Worm (Caenorhabditis elegans) whole organism, young adult: ENCODE results near the gene srh-216.

Experiments
- B0261.1 ChIP-seq: sonication (generic microtip); optimal IDR thresholded peaks from 2 replicates; lab custom pipeline; 2016; ENCODE audit warnings: mild to moderate bottlenecking, missing genetic modification characterization, moderate library complexity, missing compliant biosample characterization
- F10E7.11 ChIP-seq: sonication (generic microtip); optimal IDR thresholded peaks from 2 replicates; lab custom pipeline; 2017; ENCODE audit warnings: mild to moderate bottlenecking, missing genetic modification characterization, moderate library complexity, missing compliant biosample characterization
- F23B12.7 ChIP-seq: sonication (generic microtip); optimal IDR thresholded peaks from 2 replicates; lab custom pipeline; 2017; ENCODE audit warnings: missing genetic modification characterization, mild to moderate bottlenecking, missing compliant biosample characterization, antibody characterized with exemption, moderate library complexity; ENCODE audit not compliant: insufficient read depth
- F49E8.2 ChIP-seq: sonication (generic microtip); optimal IDR thresholded peaks from 3 replicates; lab custom pipeline; 2017; ENCODE audit warnings: missing genetic modification characterization, mild to moderate bottlenecking, missing compliant biosample characterization, antibody characterized with exemption, moderate library complexity; ENCODE audit not compliant: insufficient read depth
- F57C9.4 ChIP-seq: sonication (generic microtip); optimal IDR thresholded peaks from 2 replicates; lab custom pipeline; 2017; ENCODE audit warnings: mild to moderate bottlenecking, missing genetic modification characterization, missing compliant biosample characterization
- T26A5.8 ChIP-seq: sonication (generic microtip); optimal IDR thresholded peaks from 2 replicates; lab custom pipeline; 2016; ENCODE audit warnings: missing genetic modification characterization, missing compliant biosample characterization
- ZK185.1 ChIP-seq: sonication (generic microtip); optimal IDR thresholded peaks from 2 replicates; lab custom pipeline; 2016; ENCODE audit warnings: mild to moderate bottlenecking, missing genetic modification characterization, missing compliant biosample characterization; ENCODE audit not compliant: poor library complexity, severe bottlenecking
- ama-1 ChIP-seq, 3 experiments: fragments of 150-350 bp in 1 of 3; sonication (generic microtip) in 2 of 3; optimal IDR thresholded peaks; 2 replicates each; lab custom pipeline; 2014 to 2018; ENCODE audit warnings: missing biosample characterization in 2 of 3, missing genetic modification characterization in 2 of 3, missing genetic modification reagents in 2 of 3
- athp-1 ChIP-seq: sonication (generic microtip); optimal IDR thresholded peaks from 2 replicates; lab custom pipeline; 2017; ENCODE audit warnings: mild to moderate bottlenecking, missing genetic modification characterization, missing compliant biosample characterization
- attf-3 ChIP-seq: fragments of 200-800 bp; sonication (Bioruptor generic); conservative IDR thresholded peaks from 2 replicates; pipeline ENCODE4 v1.3.6; 2022; ENCODE audit warnings: missing genetic modification reagents, missing genetic modification characterization, missing compliant biosample characterization
- attf-5 ChIP-seq: fragments of 200-800 bp; sonication (Bioruptor generic); optimal IDR thresholded peaks from 2 replicates; lab custom pipeline; 2018; ENCODE audit warnings: mild to moderate bottlenecking, missing genetic modification characterization, missing compliant biosample characterization
- ccch-3 ChIP-seq: fragments of 200-800 bp; sonication (Bioruptor generic); optimal IDR thresholded peaks from 2 replicates; lab custom pipeline; 2018; ENCODE audit warnings: mild to moderate bottlenecking, missing genetic modification characterization, missing compliant biosample characterization
- hsf-1 ChIP-seq: fragments of 200-800 bp; sonication (Bioruptor generic); IDR thresholded peaks from 2 replicates; pipeline ENCODE4 v1.3.6; 2022; ENCODE audit warnings: missing genetic modification reagents, missing genetic modification characterization, missing compliant biosample characterization
- lag-1 ChIP-seq: fragments of 200-800 bp; sonication (Bioruptor generic); IDR thresholded peaks from 2 replicates; pipeline ENCODE4 v1.3.6; 2022; ENCODE audit warnings: missing genetic modification reagents, missing genetic modification characterization, missing compliant biosample characterization
- lin-40 ChIP-seq: sonication (generic microtip); optimal IDR thresholded peaks from 2 replicates; lab custom pipeline; 2016; ENCODE audit warnings: missing genetic modification characterization, mild to moderate bottlenecking, missing compliant biosample characterization, missing genotype, missing genetic modification reagents
- lsl-1 ChIP-seq: fragments of 200-800 bp; sonication (Bioruptor generic); optimal IDR thresholded peaks from 2 replicates; lab custom pipeline; 2018; ENCODE audit warnings: mild to moderate bottlenecking, missing genetic modification characterization, moderate library complexity, missing compliant biosample characterization
- madf-3 ChIP-seq: fragments of 200-800 bp; sonication (Bioruptor generic); IDR thresholded peaks from 2 replicates; pipeline ENCODE4 v1.3.6; 2022; ENCODE audit warnings: missing genetic modification reagents, missing genetic modification characterization, missing compliant biosample characterization
- madf-8 ChIP-seq: fragments of 200-800 bp; sonication (Bioruptor generic); conservative IDR thresholded peaks from 2 replicates; pipeline ENCODE4 v1.3.6; 2022; ENCODE audit warnings: missing genetic modification reagents, missing genetic modification characterization, missing compliant biosample characterization
- mcd-1 ChIP-seq: fragments of 200-800 bp; sonication (Bioruptor generic); IDR thresholded peaks from 2 replicates; pipeline ENCODE4 v1.3.6; 2022; ENCODE audit warnings: missing genetic modification reagents, missing genetic modification characterization, missing compliant biosample characterization
- nhr-179 ChIP-seq: sonication (generic microtip); optimal IDR thresholded peaks from 2 replicates; lab custom pipeline; 2016; ENCODE audit warnings: mild to moderate bottlenecking, missing genetic modification characterization, missing compliant biosample characterization
- nhr-80 ChIP-seq: sonication (generic microtip); optimal IDR thresholded peaks from 2 replicates; lab custom pipeline; 2016; ENCODE audit warnings: missing genetic modification characterization, missing compliant biosample characterization
- nhr-90 ChIP-seq: sonication (generic microtip); optimal IDR thresholded peaks from 2 replicates; lab custom pipeline; 2016; ENCODE audit warnings: missing genotype, mild to moderate bottlenecking, missing genetic modification characterization, missing compliant biosample characterization
- repo-1 ChIP-seq: sonication (generic microtip); optimal IDR thresholded peaks from 2 replicates; lab custom pipeline; 2017; ENCODE audit warnings: mild to moderate bottlenecking, missing genetic modification characterization, missing compliant biosample characterization
- sdz-38 ChIP-seq: sonication (generic microtip); optimal IDR thresholded peaks from 2 replicates; lab custom pipeline; 2016; ENCODE audit warnings: missing genotype, missing genetic modification characterization, missing compliant biosample characterization
- snpc-1.1 ChIP-seq: sonication (generic microtip); optimal IDR thresholded peaks from 2 replicates; lab custom pipeline; 2017; ENCODE audit warnings: missing genetic modification characterization, mild to moderate bottlenecking, missing compliant biosample characterization, antibody characterized with exemption, moderate library complexity, missing genotype, missing genetic modification reagents; ENCODE audit not compliant: insufficient read depth
- snpc-4 ChIP-seq, 5 experiments: fragments of 150-350 bp in 1 of 5; sonication (generic microtip) in 4 of 5; optimal IDR thresholded peaks; 2 replicates each; lab custom pipeline; 2014 to 2018; ENCODE audit warnings: missing genetic modification characterization in 5 of 5, missing biosample characterization in 3 of 5, antibody characterized with exemption in 2 of 5, mild to moderate bottlenecking in 2 of 5, missing compliant biosample characterization in 2 of 5, missing genotype in 2 of 5, moderate library complexity in 2 of 5, missing genetic modification reagents in 1 of 5
- somi-1 ChIP-seq: fragments of 200-800 bp; sonication (Bioruptor generic); optimal IDR thresholded peaks from 2 replicates; lab custom pipeline; 2018; ENCODE audit warnings: mild to moderate bottlenecking, missing genetic modification characterization, missing compliant biosample characterization
- sptf-2 ChIP-seq: fragments of 200-800 bp; sonication (Bioruptor generic); optimal IDR thresholded peaks from 2 replicates; lab custom pipeline; 2018; ENCODE audit warnings: mild to moderate bottlenecking, missing genetic modification characterization, missing compliant biosample characterization
- tbx-9 ChIP-seq: sonication (generic microtip); optimal IDR thresholded peaks from 2 replicates; lab custom pipeline; 2016; ENCODE audit warnings: borderline replicate concordance, missing genetic modification characterization, inconsistent platforms, missing compliant biosample characterization
- unc-130 ChIP-seq: sonication (generic microtip); optimal IDR thresholded peaks from 2 replicates; lab custom pipeline; 2016; ENCODE audit warnings: missing genetic modification reagents, missing genetic modification characterization, missing compliant biosample characterization
- xnd-1 ChIP-seq: sonication (generic microtip); optimal IDR thresholded peaks from 2 replicates; lab custom pipeline; 2016; ENCODE audit warnings: missing genotype, missing genetic modification reagents, missing genetic modification characterization, missing compliant biosample characterization
- ztf-22 ChIP-seq: fragments of 200-800 bp; sonication (Bioruptor generic); optimal IDR thresholded peaks from 2 replicates; lab custom pipeline; 2018; ENCODE audit warnings: mild to moderate bottlenecking, missing genetic modification characterization, moderate library complexity, missing compliant biosample characterization
- ztf-28 ChIP-seq: fragments of 200-800 bp; sonication (Bioruptor generic); IDR thresholded peaks from 2 replicates; pipeline ENCODE4 v1.3.6; 2022; ENCODE audit warnings: missing genetic modification reagents, missing genetic modification characterization, missing compliant biosample characterization

The srh-216 gene

ce11 chrV:16853956-16854683 lies 26.7 kb upstream of the srh-216 start, which contains the start of the genes clec-35 and clec-27:
TSS of gene clec-35 (minus strand) at chrV:16854056.
TSS of gene clec-27 (plus strand) at chrV:16854633.
- TF ChIP-seq madf-8 (no peak), F49E8.2 (tag; lab: Kevin White, UChicago) (no peak), F10E7.11 (tag; lab: Kevin White, UChicago) (no peak), tbx-9 (no peak), lin-40 (no peak), sptf-2 (GFP tag; lab: Kevin White, UChicago) (no peak), nhr-179 (tag; lab: Kevin White, UChicago) (no peak)

- TF ChIP-seq somi-1 (GFP tag; lab: Kevin White, UChicago) (no peak), hsf-1 (no peak), F57C9.4 (tag; lab: Kevin White, UChicago) (no peak)
These were observed 24.6 kb upstream of the srh-216 start, which contains the start of gene clec-37 for ce11 chrV:16852002-16852401. TSS of gene clec-37 (minus strand) at chrV:16852102.

DNA sequence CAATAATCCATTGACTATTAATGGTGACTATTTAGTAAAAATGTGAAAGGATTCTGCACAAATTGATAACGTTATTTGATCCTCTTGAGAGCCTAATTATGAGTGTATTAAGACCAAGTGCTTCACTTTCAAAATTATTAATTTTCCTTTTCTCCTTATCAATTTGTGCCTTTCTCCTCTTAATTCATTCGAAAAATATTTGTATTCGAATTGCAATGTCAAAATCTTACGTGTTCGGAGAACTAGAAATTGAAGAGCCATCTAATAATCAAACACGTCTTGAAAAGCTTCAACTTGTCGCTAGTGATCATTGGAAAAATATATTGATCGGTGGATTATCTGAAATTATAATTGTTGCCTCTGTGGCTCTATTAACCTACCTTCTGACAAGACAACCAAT lies 21.1 kb upstream of the srh-216 start, which contains the start of the genes clec-36 and clec-26:
Gene clec-36 (minus strand): TSS at position 101 of the 400 bp plus-strand sequence.
Gene clec-26 (plus strand): TSS at position 114 of the 400 bp plus-strand sequence.
- TF ChIP-seq nhr-80 (peak; percentile 18), T26A5.8 (no peak)

- no peak for TF ChIP-seq B0261.1
- TF ChIP-seq ZK185.1 (tag; lab: Kevin White, UChicago), result no peak
- TF ChIP-seq xnd-1 (tag; lab: Kevin White, UChicago), result no peak
- no peak for TF ChIP-seq snpc-1.1 (tag; lab: Kevin White, UChicago)
- no peak for TF ChIP-seq unc-130 (GFP tag; lab: Kevin White, UChicago)
- TF ChIP-seq ztf-22, result no peak
- TF ChIP-seq sdz-38, result no peak
- no peak for TF ChIP-seq F49E8.2 (tag; lab: Kevin White, UChicago)
- no peak for TF ChIP-seq lsl-1
- TF ChIP-seq ama-1 (optimal IDR thresholded peaks at IDR 0.05; lab: Kevin White, UChicago), result no peak
- TF ChIP-seq ama-1 (GFP tag; optimal IDR thresholded peaks at IDR 0.05; lab: Kevin White, UChicago), result no peak
- no peak for TF ChIP-seq repo-1 (tag; lab: Kevin White, UChicago)
- TF ChIP-seq attf-3 (GFP tag; lab: Robert Waterston, UW), result no peak
- TF ChIP-seq F23B12.7 (tag; lab: Kevin White, UChicago), result no peak
- no peak for TF ChIP-seq lag-1 (GFP tag; lab: Robert Waterston, UW)
- no peak for TF ChIP-seq lin-40
- TF ChIP-seq attf-5 (GFP tag; lab: Kevin White, UChicago), result no peak
- no peak for TF ChIP-seq athp-1 (tag; lab: Kevin White, UChicago)
- no peak for TF ChIP-seq mcd-1 (GFP tag; lab: Robert Waterston, UW)
- no peak for TF ChIP-seq ztf-28 (GFP tag; lab: Robert Waterston, UW)
- no peak for TF ChIP-seq T26A5.8
These were observed 15.6 kb upstream of the srh-216 start, which contains the start of gene clec-25 for ce11 chrV:16842941-16843340. TSS of gene clec-25 (plus strand) at chrV:16843241.

- TF ChIP-seq snpc-4 (GFP tag; optimal IDR thresholded peaks at IDR 0.05; lab: Kevin White, UChicago), result no peak
- no peak for TF ChIP-seq snpc-4 (tag; optimal IDR thresholded peaks at IDR 0.05; lab: Kevin White, UChicago)
- TF ChIP-seq nhr-90, result no peak
- TF ChIP-seq ccch-3 (GFP tag; lab: Kevin White, UChicago), result no peak
- TF ChIP-seq madf-3 (GFP tag; lab: Robert Waterston, UW), result no peak
These were observed 13.6 kb upstream of the srh-216 start, which contains the start of gene clec-40 for ce11 chrV:16840961-16841360. TSS of gene clec-40 (minus strand) at chrV:16841061.
